Worm (Caenorhabditis elegans): Measurements from ENCODE around the gene nhl-1.

- TF ChIP-seq skn-1 (tag; optimal IDR thresholded peaks at IDR 0.05) (no peak), ama-1 (optimal IDR thresholded peaks at IDR 0.05) (no peak), nhr-6 (tag; optimal IDR thresholded peaks at IDR 0.05) (no peak), egl-27 (tag; optimal IDR thresholded peaks at IDR 0.05) (no peak), nhr-21 (tag; optimal IDR thresholded peaks at IDR 0.05) (no peak), ceh-16 (tag; optimal IDR thresholded peaks at IDR 0.05) (no peak), nhr-12 (tag; optimal IDR thresholded peaks at IDR 0.05) (no peak), aly-2 (tag; optimal IDR thresholded peaks at IDR 0.05) (no peak), alr-1 (tag; optimal IDR thresholded peaks at IDR 0.05) (no peak), mdl-1 (tag; optimal IDR thresholded peaks at IDR 0.05) (no peak), lsy-2 (tag; optimal IDR thresholded peaks at IDR 0.05) (no peak), fos-1 (tag; optimal IDR thresholded peaks at IDR 0.05) (no peak)
Observed at ce11 chrIII:9114076-9114475, 39.6 kb downstream of the nhl-1 start.

Measured in whole organism, L2 larva.